Worm (Caenorhabditis elegans) whole organism, L4 larva: Measurements from ENCODE around the gene sri-2.

Experiments
- F10B5.3 ChIP-seq: sonication (generic microtip); optimal IDR thresholded peaks from 2 replicates; lab custom pipeline; 2016; ENCODE audit warnings: mild to moderate bottlenecking, missing genetic modification characterization, missing compliant biosample characterization
- F44E2.7 ChIP-seq: fragments of 200-800 bp; sonication (Bioruptor generic); IDR thresholded peaks from 2 replicates; pipeline ENCODE4 v2.1.2; 2022; ENCODE audit warnings: missing genetic modification characterization, missing compliant biosample characterization
- F49E8.2 ChIP-seq: sonication (generic microtip); optimal IDR thresholded peaks from 2 replicates; lab custom pipeline; 2016; ENCODE audit warnings: missing compliant biosample characterization, mild to moderate bottlenecking, missing genetic modification characterization, borderline replicate concordance
- Y105C5A.15 ChIP-seq: fragments of 200-800 bp; sonication (Bioruptor generic); IDR thresholded peaks from 2 replicates; pipeline ENCODE4 v1.3.6; 2022; ENCODE audit warnings: missing genetic modification characterization, missing compliant biosample characterization
- aha-1 ChIP-seq: fragments of 150-350 bp; peaks from one replicate; lab custom pipeline; 2014; ENCODE audit warnings: missing biosample characterization, missing genetic modification characterization
- aly-2 ChIP-seq: sonication (generic microtip); optimal IDR thresholded peaks from 2 replicates; lab custom pipeline; 2018; ENCODE audit warnings: missing biosample characterization, missing genetic modification characterization
- ama-1 ChIP-seq: fragments of 150-350 bp; optimal IDR thresholded peaks from 2 replicates; lab custom pipeline; 2014; ENCODE audit warnings: inconsistent platforms, mixed read lengths
- arid-1 ChIP-seq: fragments of 200-800 bp; sonication (Bioruptor generic); conservative IDR thresholded peaks from 2 replicates; pipeline ENCODE4 v1.3.6; 2022; ENCODE audit warnings: missing genetic modification reagents, missing genetic modification characterization, missing compliant biosample characterization
- ceh-44 ChIP-seq: fragments of 200-800 bp; sonication (Bioruptor generic); IDR thresholded peaks from 2 replicates; pipeline ENCODE4 v1.3.6; 2022; ENCODE audit warnings: missing genetic modification reagents, missing genetic modification characterization, missing compliant biosample characterization
- daf-12 ChIP-seq: fragments of 150-350 bp; optimal IDR thresholded peaks from 2 replicates; lab custom pipeline; 2014; ENCODE audit warnings: missing biosample characterization, missing genetic modification reagents, missing genetic modification characterization
- dmd-6 ChIP-seq: fragments of 200-800 bp; sonication (Bioruptor generic); IDR thresholded peaks from 2 replicates; pipeline ENCODE4 v1.3.6; 2022; ENCODE audit warnings: missing genetic modification reagents, missing genetic modification characterization, missing compliant biosample characterization
- dmd-8 ChIP-seq: fragments of 200-800 bp; sonication (Bioruptor generic); IDR thresholded peaks from 2 replicates; pipeline ENCODE4 v1.3.6; 2022; ENCODE audit warnings: missing genetic modification characterization, missing compliant biosample characterization
- dpl-1 ChIP-seq: fragments of 150-350 bp; optimal IDR thresholded peaks from 2 replicates; lab custom pipeline; 2014; ENCODE audit warnings: missing biosample characterization, missing genetic modification reagents, missing genetic modification characterization
- hmg-1.1 ChIP-seq: fragments of 200-800 bp; sonication (Bioruptor generic); IDR thresholded peaks from 2 replicates; pipeline ENCODE4 v1.3.6; 2022; ENCODE audit warnings: missing genetic modification reagents, missing genetic modification characterization, missing compliant biosample characterization
- lin-39 ChIP-seq: fragments of 150-350 bp; optimal IDR thresholded peaks from 2 replicates; lab custom pipeline; 2014; ENCODE audit warnings: missing biosample characterization, missing genetic modification reagents, missing genetic modification characterization
- lir-3 ChIP-seq: sonication (generic microtip); optimal IDR thresholded peaks from 2 replicates; lab custom pipeline; 2016; ENCODE audit warnings: mild to moderate bottlenecking, missing genetic modification characterization, missing compliant biosample characterization
- lsy-2 ChIP-seq, 2 experiments: fragments of 150-350 bp in 1 of 2; sonication (generic microtip) in 1 of 2; optimal IDR thresholded peaks; 2 replicates each; lab custom pipeline; 2014 to 2017; ENCODE audit warnings: missing biosample characterization in 2 of 2, missing genetic modification characterization in 2 of 2
- mdl-1 ChIP-seq, 2 experiments: fragments of 150-350 bp in 1 of 2; sonication (generic microtip) in 1 of 2; optimal IDR thresholded peaks; 2 replicates each; lab custom pipeline; 2014 to 2017; ENCODE audit warnings: missing biosample characterization in 2 of 2, missing genetic modification characterization in 2 of 2
- mdt-29 ChIP-seq: fragments of 200-800 bp; sonication (Bioruptor generic); IDR thresholded peaks from 2 replicates; pipeline ENCODE4 v1.3.6; 2022; ENCODE audit warnings: missing genetic modification reagents, missing genetic modification characterization, missing compliant biosample characterization
- mep-1 ChIP-seq: fragments of 150-350 bp; sonication (generic microtip); optimal IDR thresholded peaks from 3 replicates; lab custom pipeline; 2014; ENCODE audit warnings: missing biosample characterization, missing genetic modification characterization
- nhr-10 ChIP-seq: fragments of 150-350 bp; optimal IDR thresholded peaks from 2 replicates; lab custom pipeline; 2014; ENCODE audit warnings: missing biosample characterization, missing genetic modification characterization
- nhr-28 ChIP-seq: fragments of 150-350 bp; optimal IDR thresholded peaks from 2 replicates; lab custom pipeline; 2014; ENCODE audit warnings: missing biosample characterization, missing genetic modification characterization
- nhr-48 ChIP-seq: sonication (generic microtip); optimal IDR thresholded peaks from 2 replicates; lab custom pipeline; 2016; ENCODE audit warnings: mild to moderate bottlenecking, missing genetic modification characterization, missing compliant biosample characterization
- nhr-6 ChIP-seq: fragments of 150-350 bp; optimal IDR thresholded peaks from 2 replicates; lab custom pipeline; 2014; ENCODE audit warnings: missing biosample characterization, missing genetic modification characterization
- pha-4 ChIP-seq, 2 experiments: fragments of 150-350 bp in 1 of 2; fragments of 200-800 bp in 1 of 2; sonication (Bioruptor generic) in 1 of 2; IDR thresholded peaks in 1 of 2; optimal IDR thresholded peaks in 1 of 2; 2 replicates each; pipeline versions ENCODE4 v1.3.6 to Lab custom; 2014 to 2022; ENCODE audit warnings: missing genetic modification characterization in 2 of 2, missing genetic modification reagents in 2 of 2, missing biosample characterization in 1 of 2, missing compliant biosample characterization in 1 of 2
- php-3 ChIP-seq: fragments of 200-800 bp; sonication (Bioruptor generic); IDR thresholded peaks from 2 replicates; pipeline ENCODE4 v1.3.6; 2022; ENCODE audit warnings: missing genetic modification reagents, missing genetic modification characterization, missing compliant biosample characterization
- sdz-12 ChIP-seq: fragments of 200-800 bp; sonication (Bioruptor generic); optimal IDR thresholded peaks from 2 replicates; lab custom pipeline; 2018; ENCODE audit warnings: mild to moderate bottlenecking, missing genetic modification characterization, missing compliant biosample characterization
- snpc-1.2 ChIP-seq: fragments of 200-800 bp; sonication (Bioruptor generic); IDR thresholded peaks from 2 replicates; pipeline ENCODE4 v1.3.6; 2022; ENCODE audit warnings: missing genetic modification reagents, missing genetic modification characterization, missing compliant biosample characterization
- spr-3 ChIP-seq: fragments of 200-800 bp; sonication (Bioruptor generic); optimal IDR thresholded peaks from 2 replicates; lab custom pipeline; 2018; ENCODE audit warnings: mild to moderate bottlenecking, missing genetic modification characterization, missing compliant biosample characterization
- tag-97 ChIP-seq: fragments of 200-800 bp; sonication (Bioruptor generic); IDR thresholded peaks from 2 replicates; pipeline ENCODE4 v1.3.6; 2022; ENCODE audit warnings: missing genetic modification characterization, missing compliant biosample characterization
- tra-1 ChIP-seq: fragments of 200-800 bp; sonication (Bioruptor generic); IDR thresholded peaks from 2 replicates; pipeline ENCODE4 v1.3.6; 2022; ENCODE audit warnings: missing genetic modification reagents, missing genetic modification characterization, missing compliant biosample characterization
- unc-130 ChIP-seq: sonication (generic microtip); optimal IDR thresholded peaks from 2 replicates; lab custom pipeline; 2016; ENCODE audit warnings: missing genetic modification reagents, missing genetic modification characterization, missing compliant biosample characterization
- unc-39 ChIP-seq: sonication (generic microtip); optimal IDR thresholded peaks from 2 replicates; lab custom pipeline; 2017; ENCODE audit warnings: missing biosample characterization, missing genetic modification characterization
- unc-62 ChIP-seq, 3 experiments: fragments of 150-350 bp in 1 of 3; sonication (generic microtip); optimal IDR thresholded peaks in 2 of 3; peaks in 1 of 3; 1 replicate in 1 of 3; 2 replicates in 2 of 3; lab custom pipeline; 2014 to 2017; ENCODE audit warnings: missing biosample characterization in 3 of 3, missing genetic modification characterization in 3 of 3, missing genetic modification reagents in 3 of 3, missing genotype in 1 of 3
- zfp-3 ChIP-seq: fragments of 200-800 bp; sonication (Bioruptor generic); conservative IDR thresholded peaks from 2 replicates; pipeline ENCODE4 v1.3.6; 2022; ENCODE audit warnings: missing genetic modification reagents, missing genetic modification characterization, missing compliant biosample characterization
- zip-2 ChIP-seq: fragments of 150-350 bp; optimal IDR thresholded peaks from 2 replicates; lab custom pipeline; 2014; ENCODE audit warnings: missing biosample characterization, missing genetic modification characterization
- ztf-7 ChIP-seq: fragments of 150-350 bp; optimal IDR thresholded peaks from 2 replicates; lab custom pipeline; 2014; ENCODE audit warnings: missing biosample characterization, missing genetic modification characterization

Gene sri-2

ce11 chrV:15970820-15971219, 5.8 kb upstream of the sri-2 start:
- TF ChIP-seq unc-62 (GFP tag; optimal IDR thresholded peaks at IDR 0.05 in 1 of 2; lab: Kevin White, UChicago) = peak in 1 of 2 experiments; percentile 97
- TF ChIP-seq unc-62 (tag; optimal IDR thresholded peaks at IDR 0.05; lab: Kevin White, UChicago) = no peak
- TF ChIP-seq hmg-1.1 (GFP tag; lab: Robert Waterston, UW) = no peak

- TF ChIP-seq ceh-44 (GFP tag; lab: Robert Waterston, UW) (no peak), lir-3 (tag; lab: Kevin White, UChicago) (no peak), arid-1 (GFP tag; lab: Robert Waterston, UW) (no peak), snpc-1.2 (GFP tag; lab: Robert Waterston, UW) (no peak), aha-1 (tag; lab: Kevin White, UChicago) (no peak), tra-1 (GFP tag; lab: Robert Waterston, UW) (no peak), Y105C5A.15 (GFP tag; lab: Robert Waterston, UW) (no peak), zip-2 (tag; lab: Kevin White, UChicago) (no peak), lin-39 (tag; lab: Kevin White, UChicago) (no peak), spr-3 (no peak), F49E8.2 (no peak), mdl-1 (tag; optimal IDR thresholded peaks at IDR 0.05; lab: Kevin White, UChicago) (no peak), ama-1 (lab: Kevin White, UChicago) (no peak), daf-12 (tag; lab: Kevin White, UChicago) (no peak), dmd-8 (GFP tag; lab: Robert Waterston, UW) (no peak), lsy-2 (tag; optimal IDR thresholded peaks at IDR 0.05; lab: Kevin White, UChicago) (no peak), unc-130 (GFP tag; lab: Kevin White, UChicago) (no peak), F10B5.3 (tag; lab: Kevin White, UChicago) (no peak)
- TF ChIP-seq, all 104 proteins: peak for 0
These were observed 4.6 kb upstream of the sri-2 start, which contains the start of gene F36G9.7 for ce11 chrV:15969653-15970052. Gene F36G9.7, minus strand, starts transcription at chrV:15969753.

- TF ChIP-seq mep-1 (tag; lab: Kevin White, UChicago) = no peak
- no peak for TF ChIP-seq mdt-29 (GFP tag; lab: Robert Waterston, UW)
- TF ChIP-seq dpl-1 (GFP tag; lab: Kevin White, UChicago) = no peak
These were observed 2.5 kb upstream of the sri-2 start, which contains the start of gene sri-1 for ce11 chrV:15967542-15967941. Gene sri-1, minus strand, starts transcription at chrV:15967642.

DNA sequence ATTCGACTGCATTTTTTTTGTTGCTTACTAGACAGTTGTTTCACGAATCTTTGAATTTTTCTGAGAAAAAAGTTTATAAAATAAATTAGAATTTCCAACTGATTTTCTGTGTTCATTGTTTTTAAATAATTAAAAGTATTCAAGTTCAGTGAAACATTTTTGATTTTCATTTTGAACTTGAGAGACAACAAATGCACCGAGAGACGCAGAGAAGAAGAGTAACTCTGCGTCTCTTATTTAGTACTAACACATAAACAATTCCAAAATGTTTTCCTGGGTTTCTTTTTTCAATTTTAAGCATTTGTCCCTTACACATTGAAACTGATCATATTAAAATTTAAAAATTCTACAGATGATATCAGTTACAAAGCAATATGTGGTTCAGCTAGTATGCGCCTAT, 5.6 kb downstream of the sri-2 start:
- TF ChIP-seq zip-2 (tag; lab: Kevin White, UChicago) (no peak), nhr-48 (tag; lab: Kevin White, UChicago) (peak; percentile 26)

ce11 chrV:15957098-15957497, 7.9 kb downstream of the sri-2 start, which contains the start of gene F36G9.3:
Gene F36G9.3, plus strand, starts transcription at chrV:15957398.
- TF ChIP-seq tag-97 (GFP tag; lab: Robert Waterston, UW) (no peak), ztf-7 (tag; lab: Kevin White, UChicago) (no peak), arid-1 (GFP tag; lab: Robert Waterston, UW) (no peak), php-3 (GFP tag; lab: Robert Waterston, UW) (no peak), dmd-6 (GFP tag; lab: Robert Waterston, UW) (no peak)

- peak; percentile 29 for TF ChIP-seq aha-1 (tag; lab: Kevin White, UChicago)
- TF ChIP-seq unc-39 (tag; lab: Kevin White, UChicago) = no peak
These were observed 9.5 kb downstream of the sri-2 start, which contains the start of gene srh-186 for ce11 chrV:15955497-15955896. Gene srh-186, plus strand, starts transcription at chrV:15955797.

- no peak for TF ChIP-seq sdz-12
- TF ChIP-seq unc-62 (GFP tag; optimal IDR thresholded peaks at IDR 0.05 in 1 of 2; lab: Kevin White, UChicago) = no peak
- no peak for TF ChIP-seq unc-62 (tag; optimal IDR thresholded peaks at IDR 0.05; lab: Kevin White, UChicago)
- no peak for TF ChIP-seq nhr-10 (tag; lab: Kevin White, UChicago)
- no peak for TF ChIP-seq tra-1 (GFP tag; lab: Robert Waterston, UW)
- TF ChIP-seq nhr-6 (tag; lab: Kevin White, UChicago) = no peak
- TF ChIP-seq mdl-1 (tag; optimal IDR thresholded peaks at IDR 0.05; lab: Kevin White, UChicago) = no peak
- no peak for TF ChIP-seq F44E2.7 (GFP tag; lab: Robert Waterston, UW)
- no peak for TF ChIP-seq F10B5.3 (tag; lab: Kevin White, UChicago)
- no peak for TF ChIP-seq pha-4 (GFP tag; IDR thresholded peaks at IDR 0.05; lab: Robert Waterston, UW)
- TF ChIP-seq pha-4 (tag; optimal IDR thresholded peaks at IDR 0.05; lab: Kevin White, UChicago) = no peak
- TF ChIP-seq zip-2 (tag; lab: Kevin White, UChicago) = no peak
- no peak for TF ChIP-seq zfp-3 (GFP tag; lab: Robert Waterston, UW)
- TF ChIP-seq unc-130 (GFP tag; lab: Kevin White, UChicago) = no peak
- no peak for TF ChIP-seq ztf-7 (tag; lab: Kevin White, UChicago)
- TF ChIP-seq aly-2 (tag; lab: Kevin White, UChicago) = no peak
- no peak for TF ChIP-seq lir-3 (tag; lab: Kevin White, UChicago)
- no peak for TF ChIP-seq nhr-28 (tag; lab: Kevin White, UChicago)
These were observed 10.1 kb downstream of the sri-2 start, which contains the start of gene srw-57 for ce11 chrV:15954932-15955331. Gene srw-57, minus strand, starts transcription at chrV:15955032.
